Worm (Caenorhabditis elegans): Measurements from ENCODE around the gene glb-29.

ce11 chrII:12062521-12062920 is 53.6 kb downstream of the glb-29 start, which contains the start of gene arrd-7:
- TF ChIP-seq elt-3 (tag; optimal IDR thresholded peaks at IDR 0.05) (no peak), unc-62 (GFP tag; optimal IDR thresholded peaks at IDR 0.05) (no peak), nhr-76 (tag; optimal IDR thresholded peaks at IDR 0.05) (no peak), nhr-237 (tag; optimal IDR thresholded peaks at IDR 0.05) (no peak), hlh-1 (tag; optimal IDR thresholded peaks at IDR 0.05) (no peak), ceh-43 (GFP tag; optimal IDR thresholded peaks at IDR 0.05) (no peak)

Measured in whole organism, mixed stage, embryonic.